Worm (Caenorhabditis elegans) whole organism, young adult: ENCODE measurements around the gene F14H3.4.

Experiments
- B0261.1 ChIP-seq: sonication (generic microtip); optimal IDR thresholded peaks from 2 replicates; lab custom pipeline; 2016; ENCODE audit warnings: mild to moderate bottlenecking, missing genetic modification characterization, moderate library complexity, missing compliant biosample characterization
- B0336.3 ChIP-seq: fragments of 200-800 bp; sonication (Bioruptor generic); IDR thresholded peaks from 2 replicates; pipeline ENCODE4 v1.3.6; 2022; ENCODE audit warnings: missing genetic modification characterization, missing compliant biosample characterization
- C17E4.6 ChIP-seq: fragments of 200-800 bp; sonication (Bioruptor generic); IDR thresholded peaks from 2 replicates; pipeline ENCODE4 v1.3.6; 2022; ENCODE audit warnings: missing genetic modification reagents, missing genetic modification characterization, missing compliant biosample characterization
- F22D6.2 ChIP-seq: sonication (generic microtip); optimal IDR thresholded peaks from 2 replicates; lab custom pipeline; 2016; ENCODE audit warnings: mild to moderate bottlenecking, missing genetic modification characterization, missing compliant biosample characterization
- F39B2.1 ChIP-seq: fragments of 200-800 bp; sonication (Bioruptor generic); IDR thresholded peaks from 2 replicates; pipeline ENCODE4 v1.3.6; 2022; ENCODE audit warnings: missing genetic modification reagents, missing genetic modification characterization, missing compliant biosample characterization
- F49E8.2 ChIP-seq: sonication (generic microtip); optimal IDR thresholded peaks from 3 replicates; lab custom pipeline; 2017; ENCODE audit warnings: missing genetic modification characterization, mild to moderate bottlenecking, missing compliant biosample characterization, antibody characterized with exemption, moderate library complexity; ENCODE audit not compliant: insufficient read depth
- T07F8.4 ChIP-seq: sonication (generic microtip); optimal IDR thresholded peaks from 2 replicates; lab custom pipeline; 2016; ENCODE audit warnings: mild to moderate bottlenecking, missing genetic modification characterization, moderate library complexity, missing compliant biosample characterization
- Y53F4B.3 ChIP-seq: fragments of 200-800 bp; sonication (Bioruptor generic); IDR thresholded peaks from 2 replicates; pipeline ENCODE4 v1.3.6; 2022; ENCODE audit warnings: missing genetic modification reagents, missing genetic modification characterization, missing compliant biosample characterization
- Y95B8A.8 ChIP-seq: fragments of 200-800 bp; sonication (Bioruptor generic); IDR thresholded peaks from 2 replicates; pipeline ENCODE4 v1.3.6; 2022; ENCODE audit warnings: missing genetic modification reagents, missing genetic modification characterization, missing compliant biosample characterization
- ama-1 ChIP-seq, 3 experiments: fragments of 150-350 bp in 1 of 3; sonication (generic microtip) in 2 of 3; optimal IDR thresholded peaks; 2 replicates each; lab custom pipeline; 2014 to 2018; ENCODE audit warnings: missing biosample characterization in 2 of 3, missing genetic modification characterization in 2 of 3, missing genetic modification reagents in 2 of 3
- atf-7 ChIP-seq: sonication (generic microtip); optimal IDR thresholded peaks from 2 replicates; lab custom pipeline; 2017; ENCODE audit warnings: mild to moderate bottlenecking, missing genetic modification characterization, missing compliant biosample characterization
- attf-3 ChIP-seq: fragments of 200-800 bp; sonication (Bioruptor generic); conservative IDR thresholded peaks from 2 replicates; pipeline ENCODE4 v1.3.6; 2022; ENCODE audit warnings: missing genetic modification reagents, missing genetic modification characterization, missing compliant biosample characterization
- ccch-3 ChIP-seq: fragments of 200-800 bp; sonication (Bioruptor generic); optimal IDR thresholded peaks from 2 replicates; lab custom pipeline; 2018; ENCODE audit warnings: mild to moderate bottlenecking, missing genetic modification characterization, missing compliant biosample characterization
- ceh-100 ChIP-seq: fragments of 200-800 bp; sonication (Bioruptor generic); IDR thresholded peaks from 2 replicates; pipeline ENCODE4 v1.3.6; 2022; ENCODE audit warnings: missing genetic modification reagents, missing genetic modification characterization, missing compliant biosample characterization
- ceh-27 ChIP-seq: fragments of 200-800 bp; sonication (Bioruptor generic); optimal IDR thresholded peaks from 2 replicates; lab custom pipeline; 2018; ENCODE audit warnings: mild to moderate bottlenecking, missing genetic modification characterization, moderate library complexity, missing compliant biosample characterization
- egl-18 ChIP-seq: fragments of 200-800 bp; sonication (Bioruptor generic); IDR thresholded peaks from 2 replicates; pipeline ENCODE4 v1.3.6; 2022; ENCODE audit warnings: missing genetic modification reagents, missing genetic modification characterization, missing compliant biosample characterization
- fkh-3 ChIP-seq: sonication (generic microtip); optimal IDR thresholded peaks from 2 replicates; lab custom pipeline; 2016; ENCODE audit warnings: mild to moderate bottlenecking, missing genetic modification characterization, missing compliant biosample characterization
- hrde-1 ChIP-seq: sonication (generic microtip); optimal IDR thresholded peaks from 2 replicates; lab custom pipeline; 2016; ENCODE audit warnings: missing genetic modification characterization, mild to moderate bottlenecking, missing compliant biosample characterization, moderate library complexity, missing genotype, missing genetic modification reagents, borderline replicate concordance
- hsf-1 ChIP-seq: fragments of 200-800 bp; sonication (Bioruptor generic); IDR thresholded peaks from 2 replicates; pipeline ENCODE4 v1.3.6; 2022; ENCODE audit warnings: missing genetic modification reagents, missing genetic modification characterization, missing compliant biosample characterization
- let-607 ChIP-seq, 2 experiments: fragments of 200-800 bp in 1 of 2; sonication (Bioruptor generic) in 1 of 2; sonication (generic microtip) in 1 of 2; optimal IDR thresholded peaks; 2 replicates each; lab custom pipeline; 2016 to 2018; ENCODE audit warnings: mild to moderate bottlenecking in 2 of 2, missing compliant biosample characterization in 2 of 2, missing genetic modification characterization in 2 of 2, moderate library complexity in 2 of 2, missing genotype in 1 of 2
- lin-26 ChIP-seq: fragments of 200-800 bp; sonication (Bioruptor generic); IDR thresholded peaks from 2 replicates; pipeline ENCODE4 v1.3.6; 2022; ENCODE audit warnings: missing genetic modification reagents, missing genetic modification characterization, missing compliant biosample characterization
- lin-40 ChIP-seq: sonication (generic microtip); optimal IDR thresholded peaks from 2 replicates; lab custom pipeline; 2016; ENCODE audit warnings: missing genetic modification characterization, mild to moderate bottlenecking, missing compliant biosample characterization, missing genotype, missing genetic modification reagents
- lin-54 ChIP-seq: fragments of 200-800 bp; sonication (Bioruptor generic); optimal IDR thresholded peaks from 2 replicates; lab custom pipeline; 2018; ENCODE audit warnings: mild to moderate bottlenecking, missing genetic modification characterization, missing compliant biosample characterization
- lsy-27 ChIP-seq: sonication (generic microtip); optimal IDR thresholded peaks from 2 replicates; lab custom pipeline; 2017; ENCODE audit warnings: missing genetic modification characterization, mild to moderate bottlenecking, missing compliant biosample characterization, antibody characterized with exemption, missing genotype, borderline replicate concordance; ENCODE audit not compliant: insufficient read depth
- madf-3 ChIP-seq: fragments of 200-800 bp; sonication (Bioruptor generic); IDR thresholded peaks from 2 replicates; pipeline ENCODE4 v1.3.6; 2022; ENCODE audit warnings: missing genetic modification reagents, missing genetic modification characterization, missing compliant biosample characterization
- madf-6 ChIP-seq: fragments of 200-800 bp; sonication (Bioruptor generic); IDR thresholded peaks from 2 replicates; pipeline ENCODE4 v1.3.6; 2022; ENCODE audit warnings: missing genetic modification reagents, missing genetic modification characterization, missing compliant biosample characterization
- nhr-80 ChIP-seq: sonication (generic microtip); optimal IDR thresholded peaks from 2 replicates; lab custom pipeline; 2016; ENCODE audit warnings: missing genetic modification characterization, missing compliant biosample characterization
- nhr-90 ChIP-seq: sonication (generic microtip); optimal IDR thresholded peaks from 2 replicates; lab custom pipeline; 2016; ENCODE audit warnings: missing genotype, mild to moderate bottlenecking, missing genetic modification characterization, missing compliant biosample characterization
- pha-4 ChIP-seq: fragments of 150-350 bp; sonication (generic microtip); optimal IDR thresholded peaks from 2 replicates; lab custom pipeline; 2014; ENCODE audit warnings: missing biosample characterization, missing genetic modification reagents, missing genetic modification characterization
- snpc-1.1 ChIP-seq: sonication (generic microtip); optimal IDR thresholded peaks from 2 replicates; lab custom pipeline; 2017; ENCODE audit warnings: missing genetic modification characterization, mild to moderate bottlenecking, missing compliant biosample characterization, antibody characterized with exemption, moderate library complexity, missing genotype, missing genetic modification reagents; ENCODE audit not compliant: insufficient read depth
- snpc-1.3 ChIP-seq: sonication (generic microtip); optimal IDR thresholded peaks from 2 replicates; lab custom pipeline; 2017; ENCODE audit warnings: missing genetic modification characterization, mild to moderate bottlenecking, missing compliant biosample characterization, antibody characterized with exemption, moderate library complexity, missing genotype, missing genetic modification reagents; ENCODE audit not compliant: insufficient read depth
- somi-1 ChIP-seq: fragments of 200-800 bp; sonication (Bioruptor generic); optimal IDR thresholded peaks from 2 replicates; lab custom pipeline; 2018; ENCODE audit warnings: mild to moderate bottlenecking, missing genetic modification characterization, missing compliant biosample characterization
- tbp1 ChIP-seq: fragments of 200-800 bp; sonication (Bioruptor generic); optimal IDR thresholded peaks from 2 replicates; lab custom pipeline; 2018; ENCODE audit warnings: mild to moderate bottlenecking, missing genetic modification characterization, missing compliant biosample characterization
- zim-3 ChIP-seq: sonication (generic microtip); optimal IDR thresholded peaks from 2 replicates; lab custom pipeline; 2017; ENCODE audit warnings: mild to moderate bottlenecking, missing genetic modification characterization, moderate library complexity, missing compliant biosample characterization
- ztf-22 ChIP-seq: fragments of 200-800 bp; sonication (Bioruptor generic); optimal IDR thresholded peaks from 2 replicates; lab custom pipeline; 2018; ENCODE audit warnings: mild to moderate bottlenecking, missing genetic modification characterization, moderate library complexity, missing compliant biosample characterization
- ztf-25 ChIP-seq: fragments of 200-800 bp; sonication (Bioruptor generic); IDR thresholded peaks from 2 replicates; pipeline ENCODE4 v1.3.6; 2022; ENCODE audit warnings: missing genetic modification reagents, missing genetic modification characterization, missing compliant biosample characterization
- ztf-26 ChIP-seq: sonication (generic microtip); optimal IDR thresholded peaks from 2 replicates; lab custom pipeline; 2017; ENCODE audit warnings: missing genetic modification characterization, missing compliant biosample characterization

The F14H3.4 gene

ce11 chrV:16068938-16069337 lies 14.1 kb upstream of the F14H3.4 start, which contains the start of gene cyp-35D1:
cyp-35D1 (plus strand) TSS chrV:16069238.
- no peak for TF ChIP-seq ceh-27 (GFP tag; lab: Kevin White, UChicago)
- no peak for TF ChIP-seq tbp1 (GFP tag; lab: Kevin White, UChicago)
- TF ChIP-seq ccch-3, result no peak
- no peak for TF ChIP-seq lin-26 (GFP tag; lab: Robert Waterston, UW)
- no peak for TF ChIP-seq snpc-1.1
- TF ChIP-seq let-607 (tag; optimal IDR thresholded peaks at IDR 0.05; lab: Kevin White, UChicago), result no peak
- no peak for TF ChIP-seq T07F8.4 (tag; lab: Kevin White, UChicago)
- no peak for TF ChIP-seq lsy-27 (tag; lab: Kevin White, UChicago)
- no peak for TF ChIP-seq madf-3 (GFP tag; lab: Robert Waterston, UW)
- no peak for TF ChIP-seq zim-3 (tag; lab: Kevin White, UChicago)
- no peak for TF ChIP-seq fkh-3
- no peak for TF ChIP-seq B0261.1 (tag; lab: Kevin White, UChicago)
- TF ChIP-seq ztf-25, result no peak
- TF ChIP-seq B0336.3, result no peak
- TF ChIP-seq Y53F4B.3 (GFP tag; lab: Robert Waterston, UW), result no peak
- TF ChIP-seq madf-6 (GFP tag; lab: Robert Waterston, UW), result no peak
- no peak for TF ChIP-seq lin-54 (GFP tag; lab: Kevin White, UChicago)

DNA sequence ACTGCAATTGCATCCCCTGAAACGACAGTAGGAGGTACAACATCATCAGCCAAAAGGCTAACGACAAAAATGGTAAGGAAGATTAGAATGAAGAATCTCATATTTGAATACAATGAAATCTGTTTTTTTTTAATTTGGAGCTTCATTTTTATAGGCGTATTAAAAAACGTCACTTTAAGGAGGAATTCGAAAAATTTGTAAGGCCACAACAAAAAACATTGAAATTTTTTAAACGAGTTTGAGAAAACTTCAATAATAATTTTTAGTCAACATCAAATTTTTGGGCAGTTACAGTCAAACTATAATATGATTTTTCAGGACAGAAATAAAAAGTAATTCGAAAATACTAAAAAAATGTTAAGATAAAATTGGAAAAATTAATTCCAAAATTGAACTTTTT lies 7.9 kb upstream of the F14H3.4 start, which contains the start of gene F14H3.14:
F14H3.14 (minus strand) TSS at position 101 of the 400 bp plus-strand sequence.
- TF ChIP-seq ccch-3 (no peak), F39B2.1 (GFP tag; lab: Robert Waterston, UW) (no peak), ztf-26 (tag; lab: Kevin White, UChicago) (no peak), F22D6.2 (tag; lab: Kevin White, UChicago) (no peak), pha-4 (tag; lab: Kevin White, UChicago) (no peak), egl-18 (GFP tag; lab: Robert Waterston, UW) (no peak), nhr-90 (tag; lab: Kevin White, UChicago) (no peak), atf-7 (tag; lab: Kevin White, UChicago) (no peak), lsy-27 (tag; lab: Kevin White, UChicago) (no peak), hrde-1 (tag; lab: Kevin White, UChicago) (no peak), hsf-1 (GFP tag; lab: Robert Waterston, UW) (no peak)

- TF ChIP-seq lin-26 (GFP tag; lab: Robert Waterston, UW) (no peak), C17E4.6 (GFP tag; lab: Robert Waterston, UW) (no peak), ztf-22 (GFP tag; lab: Kevin White, UChicago) (no peak), nhr-80 (tag; lab: Kevin White, UChicago) (no peak), lin-40 (tag; lab: Kevin White, UChicago) (no peak), ama-1 (optimal IDR thresholded peaks at IDR 0.05; lab: Kevin White, UChicago) (no peak), ama-1 (GFP tag; optimal IDR thresholded peaks at IDR 0.05; lab: Kevin White, UChicago) (no peak), snpc-1.3 (tag; lab: Kevin White, UChicago) (no peak)
Measured at ce11 chrV:16061993-16062392, 7.1 kb upstream of the F14H3.4 start, which contains the start of gene fbxa-100. fbxa-100 (minus strand) TSS chrV:16062093.

DNA sequence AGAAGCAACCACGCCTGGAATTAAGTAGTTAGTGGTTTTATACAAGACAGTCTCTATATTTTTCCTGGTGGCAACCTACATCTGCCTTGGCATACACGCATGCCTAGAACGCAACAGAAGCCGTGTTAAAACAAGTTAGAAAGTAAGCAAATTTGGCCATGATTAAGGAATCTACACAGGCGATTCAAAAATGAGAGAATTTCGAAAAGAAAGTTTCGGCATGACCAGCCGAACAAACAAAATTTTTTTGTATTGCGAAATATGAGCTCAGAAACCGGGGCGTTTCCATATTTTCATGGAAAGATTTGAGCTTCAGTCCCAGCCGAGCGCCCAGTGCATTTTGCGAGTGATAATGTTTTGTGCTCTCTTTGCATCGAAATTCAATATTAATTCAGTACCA lies 5.3 kb upstream of the F14H3.4 start, which contains the start of gene F14H3.15:
F14H3.15 (minus strand) TSS at position 101 of the 400 bp plus-strand sequence.
- no peak for TF ChIP-seq pha-4 (tag; lab: Kevin White, UChicago)
- TF ChIP-seq F39B2.1 (GFP tag; lab: Robert Waterston, UW), result no peak
- TF ChIP-seq attf-3 (GFP tag; lab: Robert Waterston, UW), result no peak
- TF ChIP-seq F49E8.2 (tag; lab: Kevin White, UChicago), result no peak
- TF ChIP-seq ceh-100, result no peak
- TF ChIP-seq lin-54 (GFP tag; lab: Kevin White, UChicago), result no peak
- no peak for TF ChIP-seq somi-1 (GFP tag; lab: Kevin White, UChicago)
- no peak for TF ChIP-seq Y95B8A.8
